Worm (Caenorhabditis elegans) whole organism, midembryonic: ENCODE data around the gene ugt-37.

Experiments
- T22C8.4 ChIP-seq: fragments of 200-800 bp; sonication (Bioruptor generic); IDR thresholded peaks from 2 replicates; pipeline ENCODE4 v1.3.6; 2022; ENCODE audit warnings: missing genetic modification characterization, missing compliant biosample characterization
- cog-1 ChIP-seq: sonication (generic microtip); optimal IDR thresholded peaks from 2 replicates; lab custom pipeline; 2016; ENCODE audit warnings: missing genetic modification characterization, missing compliant biosample characterization
- flt-1 ChIP-seq: fragments of 200-800 bp; sonication (Bioruptor generic); IDR thresholded peaks from 2 replicates; pipeline ENCODE4 v1.3.6; 2022; ENCODE audit warnings: missing genetic modification characterization, missing compliant biosample characterization
- ref-1 ChIP-seq: fragments of 200-800 bp; sonication (Bioruptor generic); conservative IDR thresholded peaks from 2 replicates; pipeline ENCODE4 v1.3.6; 2022; ENCODE audit warnings: missing genetic modification reagents, missing genetic modification characterization, missing compliant biosample characterization
- tab-1 ChIP-seq: fragments of 200-800 bp; sonication (Bioruptor generic); IDR thresholded peaks from 2 replicates; pipeline ENCODE4 v1.3.6; 2022; ENCODE audit warnings: missing genetic modification characterization, missing compliant biosample characterization
- ztf-29 ChIP-seq: fragments of 200-800 bp; sonication (Bioruptor generic); IDR thresholded peaks from 2 replicates; pipeline ENCODE4 v1.3.6; 2022; ENCODE audit warnings: missing genetic modification reagents, missing genetic modification characterization, missing compliant biosample characterization

Gene ugt-37

ce11 chrV:7095254-7095990 is 49.7 kb downstream of the ugt-37 start:
- no peak for TF ChIP-seq cog-1
- TF ChIP-seq ztf-29 (GFP tag; lab: Robert Waterston, UW) = no peak
- no peak for TF ChIP-seq tab-1
- TF ChIP-seq T22C8.4 (GFP tag; lab: Robert Waterston, UW) = no peak
- no peak for TF ChIP-seq flt-1 (GFP tag; lab: Robert Waterston, UW)

- TF ChIP-seq ref-1 (GFP tag; lab: Robert Waterston, UW) = no peak
- peak; percentile 38; the same call in 1 of the 2 replicates for TF ChIP-seq T22C8.4 (GFP tag; lab: Robert Waterston, UW)
Observed at ce11 chrV:7093720-7094401, 51.3 kb downstream of the ugt-37 start, which contains the start of gene nhr-135. TSS of gene nhr-135 (minus strand) at chrV:7093770.
